Worm (Caenorhabditis elegans) whole organism, midembryonic: ENCODE measurements around the gene K02D3.2.
A peak's percentile ranks its signal among the peaks of the same experiment; 100 is the strongest.

Experiments used
- T22C8.4 ChIP-seq: fragments of 200-800 bp; sonication (Bioruptor generic); IDR thresholded peaks from 2 replicates; pipeline ENCODE4 v1.3.6; 2022; ENCODE audit warnings: missing genetic modification characterization, missing compliant biosample characterization
- cog-1 ChIP-seq: sonication (generic microtip); optimal IDR thresholded peaks from 2 replicates; lab custom pipeline; 2016; ENCODE audit warnings: missing genetic modification characterization, missing compliant biosample characterization
- flt-1 ChIP-seq: fragments of 200-800 bp; sonication (Bioruptor generic); IDR thresholded peaks from 2 replicates; pipeline ENCODE4 v1.3.6; 2022; ENCODE audit warnings: missing genetic modification characterization, missing compliant biosample characterization
- klf-2 ChIP-seq: fragments of 200-800 bp; sonication (Bioruptor generic); conservative IDR thresholded peaks from 2 replicates; pipeline ENCODE4 v1.3.6; 2022; ENCODE audit warnings: missing genetic modification reagents, missing genetic modification characterization, missing compliant biosample characterization
- med-1 ChIP-seq: sonication (generic microtip); optimal IDR thresholded peaks from 2 replicates; lab custom pipeline; 2017; ENCODE audit warnings: missing genetic modification characterization, mild to moderate bottlenecking, missing compliant biosample characterization, antibody characterized with exemption, missing genetic modification reagents; ENCODE audit not compliant: insufficient read depth
- ref-1 ChIP-seq: fragments of 200-800 bp; sonication (Bioruptor generic); conservative IDR thresholded peaks from 2 replicates; pipeline ENCODE4 v1.3.6; 2022; ENCODE audit warnings: missing genetic modification reagents, missing genetic modification characterization, missing compliant biosample characterization
- tab-1 ChIP-seq: fragments of 200-800 bp; sonication (Bioruptor generic); IDR thresholded peaks from 2 replicates; pipeline ENCODE4 v1.3.6; 2022; ENCODE audit warnings: missing genetic modification characterization, missing compliant biosample characterization
- ztf-23 ChIP-seq: fragments of 200-800 bp; sonication (Bioruptor generic); IDR thresholded peaks from 2 replicates; pipeline ENCODE4 v1.3.6; 2022; ENCODE audit warnings: missing genetic modification reagents, missing genetic modification characterization, missing compliant biosample characterization
- ztf-29 ChIP-seq: fragments of 200-800 bp; sonication (Bioruptor generic); IDR thresholded peaks from 2 replicates; pipeline ENCODE4 v1.3.6; 2022; ENCODE audit warnings: missing genetic modification reagents, missing genetic modification characterization, missing compliant biosample characterization

K02D3.2 gene

ce11 chrX:13672622-13673021, 39.2 kb downstream of the K02D3.2 start:
- no peak for TF ChIP-seq ref-1 (GFP tag; lab: Robert Waterston, UW)
- TF ChIP-seq T22C8.4 (GFP tag; lab: Robert Waterston, UW), result no peak

ce11 chrX:13670966-13671365, 40.8 kb downstream of the K02D3.2 start:
- TF ChIP-seq ztf-29 (GFP tag; lab: Robert Waterston, UW) (no peak), T22C8.4 (GFP tag; lab: Robert Waterston, UW) (no peak), ztf-23 (GFP tag; lab: Robert Waterston, UW) (no peak)

- TF ChIP-seq cog-1 (tag; lab: Kevin White, UChicago), result peak; percentile 9
- TF ChIP-seq klf-2, result no peak
- peak; percentile 61 for TF ChIP-seq T22C8.4 (GFP tag; lab: Robert Waterston, UW)
- 0 out of 2 replicates have a peak, but pooled peaks have one; percentile 46 for TF ChIP-seq flt-1
Measured at ce11 chrX:13669641-13670040, 42.2 kb downstream of the K02D3.2 start.

ce11 chrX:13668728-13669127, 43.1 kb downstream of the K02D3.2 start, which contains the start of gene C04A11.2:
Gene C04A11.2 (minus strand): TSS chrX:13668828.
- TF ChIP-seq klf-2 (no peak), flt-1 (no peak), T22C8.4 (GFP tag; lab: Robert Waterston, UW) (no peak), ref-1 (GFP tag; lab: Robert Waterston, UW) (no peak), ztf-29 (GFP tag; lab: Robert Waterston, UW) (no peak), tab-1 (no peak), ztf-23 (GFP tag; lab: Robert Waterston, UW) (no peak), med-1 (GFP tag; lab: Kevin White, UChicago) (no peak), cog-1 (tag; lab: Kevin White, UChicago) (no peak)

ce11 chrX:13666864-13667263, 44.9 kb downstream of the K02D3.2 start:
- TF ChIP-seq T22C8.4 (GFP tag; lab: Robert Waterston, UW) (no peak), ztf-23 (GFP tag; lab: Robert Waterston, UW) (no peak), flt-1 (no peak), klf-2 (no peak), med-1 (GFP tag; lab: Kevin White, UChicago) (no peak), ref-1 (GFP tag; lab: Robert Waterston, UW) (no peak), tab-1 (no peak), cog-1 (tag; lab: Kevin White, UChicago) (no peak), ztf-29 (GFP tag; lab: Robert Waterston, UW) (no peak)

- TF ChIP-seq klf-2, result peak; percentile 99
- peak; percentile 98 for TF ChIP-seq cog-1 (tag; lab: Kevin White, UChicago)
- TF ChIP-seq ztf-29 (GFP tag; lab: Robert Waterston, UW), result peak; percentile 99
- TF ChIP-seq T22C8.4 (GFP tag; lab: Robert Waterston, UW), result peak; percentile 99
- peak; percentile 98 for TF ChIP-seq ref-1 (GFP tag; lab: Robert Waterston, UW)
- peak; percentile 98 for TF ChIP-seq ztf-23 (GFP tag; lab: Robert Waterston, UW)
- peak; percentile 100 for TF ChIP-seq tab-1
- TF ChIP-seq med-1 (GFP tag; lab: Kevin White, UChicago), result peak; percentile 86
- TF ChIP-seq flt-1, result peak; percentile 99
Measured at ce11 chrX:13665447-13665846, 46.4 kb downstream of the K02D3.2 start.

ce11 chrX:13663641-13664633, 47.9 kb downstream of the K02D3.2 start, which contains the start of gene C04A11.5:
Gene C04A11.5 (plus strand): TSS chrX:13664583.
- TF ChIP-seq tab-1 (no peak), ref-1 (GFP tag; lab: Robert Waterston, UW) (no peak), ztf-29 (GFP tag; lab: Robert Waterston, UW) (no peak), med-1 (GFP tag; lab: Kevin White, UChicago) (no peak), ztf-23 (GFP tag; lab: Robert Waterston, UW) (no peak), klf-2 (no peak), cog-1 (tag; lab: Kevin White, UChicago) (no peak), T22C8.4 (GFP tag; lab: Robert Waterston, UW) (no peak), flt-1 (no peak)

- no peak for TF ChIP-seq klf-2
- TF ChIP-seq tab-1, result no peak
- TF ChIP-seq ztf-29 (GFP tag; lab: Robert Waterston, UW), result no peak
- no peak for TF ChIP-seq cog-1 (tag; lab: Kevin White, UChicago)
- TF ChIP-seq flt-1, result no peak
- no peak for TF ChIP-seq ztf-23 (GFP tag; lab: Robert Waterston, UW)
- no peak for TF ChIP-seq ref-1 (GFP tag; lab: Robert Waterston, UW)
- TF ChIP-seq T22C8.4 (GFP tag; lab: Robert Waterston, UW), result no peak
- no peak for TF ChIP-seq med-1 (GFP tag; lab: Kevin White, UChicago)
Measured at ce11 chrX:13660206-13660605, 51.6 kb downstream of the K02D3.2 start, which contains the start of gene C04A11.1. Gene C04A11.1 (plus strand): TSS chrX:13660506.
